Fruit fly (Drosophila melanogaster) S2 (cell line): Measurements from ENCODE around the gene CG43702.

Experiments
- CG8478 ChIP-seq: fragments of >200 bp; optimal IDR thresholded peaks from 2 replicates; lab custom pipeline; 2018
- CTCF ChIP-seq, 2 experiments: fragments of >200 bp; optimal IDR thresholded peaks; 2 replicates each; lab custom pipeline; 2018

- TF ChIP-seq CG8478 (lab: Kevin White, UChicago) (no peak), CTCF (optimal IDR thresholded peaks at IDR 0.05; lab: Kevin White, UChicago) (no peak)
Measured at dm6 chr3L:21290336-21290735, 8.1 kb upstream of the CG43702 start.
